Worm (Caenorhabditis elegans): ENCODE measurements around the gene T28A11.18.

- TF ChIP-seq snpc-4 (GFP tag; optimal IDR thresholded peaks at IDR 0.05): no peak
- TF ChIP-seq snpc-4 (tag; optimal IDR thresholded peaks at IDR 0.05): no peak
- TF ChIP-seq nhr-27 (tag; optimal IDR thresholded peaks at IDR 0.05): no peak
- no peak for TF ChIP-seq somi-1 (GFP tag; optimal IDR thresholded peaks at IDR 0.05)
- TF ChIP-seq F23B12.7 (tag; optimal IDR thresholded peaks at IDR 0.05; ENCODE audit: insufficient read depth): no peak
- TF ChIP-seq nhr-80 (tag; optimal IDR thresholded peaks at IDR 0.05): no peak
- no peak for TF ChIP-seq D2030.7 (GFP tag; IDR thresholded peaks at IDR 0.05)
- TF ChIP-seq xnd-1 (tag; optimal IDR thresholded peaks at IDR 0.05): no peak
- no peak for TF ChIP-seq bed-1 (GFP tag; IDR thresholded peaks at IDR 0.05)
- TF ChIP-seq F52B5.7 (tag; optimal IDR thresholded peaks at IDR 0.05): no peak
- no peak for TF ChIP-seq ZK185.1 (tag; optimal IDR thresholded peaks at IDR 0.05; ENCODE audit: poor library complexity, severe bottlenecking)
- no peak for TF ChIP-seq let-526 (GFP tag; IDR thresholded peaks at IDR 0.05)
- TF ChIP-seq nhr-179 (tag; optimal IDR thresholded peaks at IDR 0.05): no peak
- TF ChIP-seq zfh-2 (GFP tag; conservative IDR thresholded peaks at IDR 0.05): no peak
- TF ChIP-seq ccch-3 (GFP tag; optimal IDR thresholded peaks at IDR 0.05): no peak
These were observed 12.2 kb upstream of the T28A11.18 start, which contains the start of gene T28A11.2 for ce11 chrV:3280009-3280408.

Data from whole organism, young adult.